Fruit fly (Drosophila melanogaster) whole organism, wandering third instar larva: ENCODE measurements around the gene CG12784.
A peak's percentile ranks its signal among the peaks of the same experiment; 100 is the strongest.

Source experiments
- Dfd ChIP-seq: fragments of >200 bp; optimal IDR thresholded peaks from 2 replicates; lab custom pipeline; 2017; ENCODE audit warnings: missing biosample characterization, missing genetic modification characterization
- Hr83 ChIP-seq: fragments of 200-300 bp; sonication (Bioruptor generic); optimal IDR thresholded peaks from 2 replicates; lab custom pipeline; 2016; ENCODE audit warnings: missing biosample characterization, mild to moderate bottlenecking, missing genetic modification characterization, moderate library complexity; ENCODE audit not compliant: poor library complexity, severe bottlenecking
- Rel ChIP-seq, 2 experiments: fragments of 200-800 bp; sonication (Bioruptor generic) in 1 of 2; optimal IDR thresholded peaks; 2 replicates in 1 of 2; 3 replicates in 1 of 2; lab custom pipeline; 2016 to 2019; ENCODE audit warnings: mild to moderate bottlenecking in 2 of 2, missing biosample characterization in 2 of 2, missing genetic modification characterization in 2 of 2, moderate library complexity in 1 of 2
- br ChIP-seq: fragments of 200-800 bp; sonication (Bioruptor generic); optimal IDR thresholded peaks from 2 replicates; lab custom pipeline; 2016; ENCODE audit warnings: missing biosample characterization, missing genetic modification characterization
- dmrt93B ChIP-seq: fragments of 200-800 bp; sonication (Bioruptor generic); optimal IDR thresholded peaks from 2 replicates; lab custom pipeline; 2018; ENCODE audit warnings: missing biosample characterization, mild to moderate bottlenecking, missing genetic modification characterization
- foxo ChIP-seq, 2 experiments: fragments of 200-800 bp; sonication (Bioruptor generic); optimal IDR thresholded peaks; 2 replicates in 1 of 2; 3 replicates in 1 of 2; lab custom pipeline; 2016 to 2017; ENCODE audit warnings: missing biosample characterization in 2 of 2, missing genetic modification characterization in 2 of 2
- h ChIP-seq: fragments of 200-800 bp; sonication (Bioruptor generic); optimal IDR thresholded peaks from 3 replicates; lab custom pipeline; 2016; ENCODE audit warnings: missing biosample characterization, mild to moderate bottlenecking, missing genetic modification characterization
- jim ChIP-seq: fragments of 175-275, 200-325 bp; sonication (Bioruptor generic); optimal IDR thresholded peaks from 2 replicates; lab custom pipeline; 2016; ENCODE audit warnings: missing biosample characterization, mild to moderate bottlenecking, missing genetic modification characterization
- rgr ChIP-seq: fragments of 200-800 bp; sonication (Bioruptor generic); optimal IDR thresholded peaks from 3 replicates; lab custom pipeline; 2016; ENCODE audit warnings: missing biosample characterization, mild to moderate bottlenecking, missing genetic modification characterization

DNA sequence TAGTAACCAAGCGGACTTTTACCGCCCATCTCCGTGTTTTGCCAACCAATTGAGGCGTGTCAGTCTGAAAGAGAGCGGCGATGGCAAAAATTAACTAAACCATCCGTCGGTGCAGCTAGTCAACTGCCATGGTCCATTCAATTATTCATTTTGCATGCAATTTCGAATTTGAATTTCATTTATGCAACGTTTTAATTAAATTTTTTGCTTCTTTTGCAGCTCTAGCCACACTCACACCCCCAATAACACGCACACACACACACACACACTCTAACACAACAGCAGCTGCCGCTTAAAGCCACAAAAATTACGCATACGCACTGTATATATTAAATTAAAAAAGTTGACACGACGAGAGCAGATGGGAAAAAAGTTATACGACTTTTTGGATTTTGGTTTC, 6.0 kb downstream of the CG12784 start:
- TF ChIP-seq jim (GFP tag; lab: Kevin White, UChicago), result no peak
- no peak for TF ChIP-seq foxo (GFP tag; optimal IDR thresholded peaks at IDR 0.05; lab: Kevin White, UChicago)
- TF ChIP-seq rgr, result no peak
- TF ChIP-seq h (GFP tag; lab: Kevin White, UChicago), result no peak
- no peak for TF ChIP-seq Hr83
- TF ChIP-seq Dfd, result peak; percentile 51
- no peak for TF ChIP-seq br (GFP tag; lab: Kevin White, UChicago)
- TF ChIP-seq Rel (GFP tag; optimal IDR thresholded peaks at IDR 0.05; lab: Kevin White, UChicago), result no peak
- no peak for TF ChIP-seq Rel (tag; optimal IDR thresholded peaks at IDR 0.05; lab: Kevin White, UChicago)
- TF ChIP-seq dmrt93B (GFP tag; lab: Kevin White, UChicago), result no peak
